Comparison of ENCODE assay signal across 2 worm cellular contexts in genomic region chrII:2735644-2736043, ce11.
TF ChIP-seq lines count a peak whose summit lies in the region.

No protein-coding gene starts in this region.

TF ChIP-seq in whole organism, L4 larva, 104 proteins besides CTCF, POLR2A, EP300 and RAD21 (continued from another document):
- TF ChIP-seq madf-5 (GFP tag; IDR thresholded peaks at IDR 0.05; lab: Robert Waterston, UW) (no peak), Y105C5A.15 (GFP tag; IDR thresholded peaks at IDR 0.05; lab: Robert Waterston, UW) (0 out of 2 replicates have a peak, but pooled peaks have one; percentile 61), ztf-11 (tag; optimal IDR thresholded peaks at IDR 0.05; lab: Kevin White, UChicago) (no peak), fos-1 (tag; optimal IDR thresholded peaks at IDR 0.05; lab: Kevin White, UChicago) (no peak), gei-8 (GFP tag; optimal IDR thresholded peaks at IDR 0.05; lab: Kevin White, UChicago) (no peak), F26F4.8 (GFP tag; conservative IDR thresholded peaks at IDR 0.05; lab: Robert Waterston, UW) (peak; percentile 64; the same call in 1 of the 2 replicates), daf-8 (GFP tag; IDR thresholded peaks at IDR 0.05; lab: Robert Waterston, UW) (no peak), mes-2 (tag; optimal IDR thresholded peaks at IDR 0.05; lab: Kevin White, UChicago; ENCODE audit: poor library complexity, severe bottlenecking) (peak; percentile 43), nhr-76 (tag; optimal IDR thresholded peaks at IDR 0.05; lab: Kevin White, UChicago) (no peak), nhr-237 (tag; optimal IDR thresholded peaks at IDR 0.05; lab: Kevin White, UChicago) (no peak), dmd-9 (GFP tag; IDR thresholded peaks at IDR 0.05; lab: Robert Waterston, UW) (peak; percentile 44; the same call in 1 of the 2 replicates), spr-3 (GFP tag; optimal IDR thresholded peaks at IDR 0.05; lab: Kevin White, UChicago) (no peak), R02D3.7 (tag; optimal IDR thresholded peaks at IDR 0.05; lab: Kevin White, UChicago) (no peak), lsy-2 (tag; optimal IDR thresholded peaks at IDR 0.05; lab: Kevin White, UChicago) (no peak), ceh-28 (tag; optimal IDR thresholded peaks at IDR 0.05; lab: Kevin White, UChicago) (no peak), aly-2 (tag; optimal IDR thresholded peaks at IDR 0.05; lab: Kevin White, UChicago) (no peak), aha-1 (tag; lab: Kevin White, UChicago) (peak; percentile 80), snpc-1.2 (GFP tag; IDR thresholded peaks at IDR 0.05; lab: Robert Waterston, UW) (peak; percentile 65), daf-16 (GFP tag; optimal IDR thresholded peaks at IDR 0.05; lab: Kevin White, UChicago) (no peak), daf-16 (tag; optimal IDR thresholded peaks at IDR 0.05; lab: Kevin White, UChicago) (peak; percentile 13), nhr-10 (tag; optimal IDR thresholded peaks at IDR 0.05; lab: Kevin White, UChicago) (no peak), Y5F2A.4 (GFP tag; optimal IDR thresholded peaks at IDR 0.05; lab: Kevin White, UChicago) (no peak), ceh-44 (GFP tag; IDR thresholded peaks at IDR 0.05; lab: Robert Waterston, UW) (no peak), vab-7 (GFP tag; IDR thresholded peaks at IDR 0.05; lab: Robert Waterston, UW) (peak; percentile 45; the same call in 1 of the 2 replicates), zip-11 (GFP tag; IDR thresholded peaks at IDR 0.05; lab: Robert Waterston, UW) (no peak), zip-2 (tag; optimal IDR thresholded peaks at IDR 0.05; lab: Kevin White, UChicago) (no peak), nhr-11 (tag; optimal IDR thresholded peaks at IDR 0.05; lab: Kevin White, UChicago) (no peak), pha-4 (GFP tag; IDR thresholded peaks at IDR 0.05; lab: Robert Waterston, UW) (no peak), pha-4 (tag; optimal IDR thresholded peaks at IDR 0.05; lab: Kevin White, UChicago) (no peak), ceh-82 (tag; optimal IDR thresholded peaks at IDR 0.05; lab: Kevin White, UChicago) (no peak), dmd-8 (GFP tag; IDR thresholded peaks at IDR 0.05; lab: Robert Waterston, UW) (0 out of 2 replicates have a peak, but pooled peaks have one; percentile 42), unc-39 (tag; optimal IDR thresholded peaks at IDR 0.05; lab: Kevin White, UChicago) (no peak), mep-1 (tag; optimal IDR thresholded peaks at IDR 0.05; lab: Kevin White, UChicago) (no peak), hif-1 (tag; optimal IDR thresholded peaks at IDR 0.05; lab: Kevin White, UChicago) (no peak), ztf-7 (tag; optimal IDR thresholded peaks at IDR 0.05; lab: Kevin White, UChicago) (no peak), sdz-12 (GFP tag; optimal IDR thresholded peaks at IDR 0.05; lab: Kevin White, UChicago) (no peak), Y48G9A.11 (GFP tag; IDR thresholded peaks at IDR 0.05; lab: Robert Waterston, UW) (peak; percentile 66), hmg-1.1 (GFP tag; IDR thresholded peaks at IDR 0.05; lab: Robert Waterston, UW) (no peak), php-3 (GFP tag; IDR thresholded peaks at IDR 0.05; lab: Robert Waterston, UW) (no peak), ZK337.2 (GFP tag; IDR thresholded peaks at IDR 0.05; lab: Robert Waterston, UW) (no peak), lin-38 (GFP tag; IDR thresholded peaks at IDR 0.05; lab: Robert Waterston, UW) (peak; percentile 63), D1046.2 (GFP tag; IDR thresholded peaks at IDR 0.05; lab: Robert Waterston, UW) (0 out of 2 replicates have a peak, but pooled peaks have one; percentile 19), hlh-30 (tag; optimal IDR thresholded peaks at IDR 0.05; lab: Kevin White, UChicago; ENCODE audit: insufficient read depth) (no peak), egl-43 (GFP tag; IDR thresholded peaks at IDR 0.05; lab: Robert Waterston, UW) (peak; percentile 82), ceh-32 (tag; optimal IDR thresholded peaks at IDR 0.05; lab: Kevin White, UChicago; ENCODE audit: poor library complexity) (no peak), set-16 (GFP tag; IDR thresholded peaks at IDR 0.05; lab: Robert Waterston, UW) (peak; percentile 79), F49E8.2 (tag; optimal IDR thresholded peaks at IDR 0.05; lab: Kevin White, UChicago; ENCODE audit: borderline replicate concordance) (no peak), ZK546.5 (tag; optimal IDR thresholded peaks at IDR 0.05; lab: Kevin White, UChicago) (no peak), mdl-1 (tag; optimal IDR thresholded peaks at IDR 0.05; lab: Kevin White, UChicago) (no peak), nhr-28 (tag; optimal IDR thresholded peaks at IDR 0.05; lab: Kevin White, UChicago) (no peak), nhr-77 (tag; optimal IDR thresholded peaks at IDR 0.05; lab: Kevin White, UChicago) (no peak), zag-1 (tag; optimal IDR thresholded peaks at IDR 0.05; lab: Kevin White, UChicago) (no peak), daf-12 (tag; optimal IDR thresholded peaks at IDR 0.05; lab: Kevin White, UChicago) (no peak), pqm-1 (tag; optimal IDR thresholded peaks at IDR 0.05; lab: Kevin White, UChicago) (no peak), tra-1 (GFP tag; IDR thresholded peaks at IDR 0.05; lab: Robert Waterston, UW) (0 out of 2 replicates have a peak, but pooled peaks have one; percentile 44), nhr-48 (tag; optimal IDR thresholded peaks at IDR 0.05; lab: Kevin White, UChicago) (no peak), Y75B8A.6 (GFP tag; IDR thresholded peaks at IDR 0.05; lab: Robert Waterston, UW) (no peak), rbr-2 (tag; optimal IDR thresholded peaks at IDR 0.05; lab: Kevin White, UChicago) (no peak), F37D6.2 (tag; optimal IDR thresholded peaks at IDR 0.05; lab: Kevin White, UChicago) (no peak), unc-62 (GFP tag; optimal IDR thresholded peaks at IDR 0.05 in 1 of 2; lab: Kevin White, UChicago) (no peak), unc-62 (tag; optimal IDR thresholded peaks at IDR 0.05; lab: Kevin White, UChicago) (no peak), ceh-62 (tag; optimal IDR thresholded peaks at IDR 0.05; lab: Kevin White, UChicago) (no peak), jun-1 (tag; optimal IDR thresholded peaks at IDR 0.05; lab: Kevin White, UChicago) (no peak), nhr-6 (tag; optimal IDR thresholded peaks at IDR 0.05; lab: Kevin White, UChicago) (no peak), lin-1 (GFP tag; IDR thresholded peaks at IDR 0.05; lab: Robert Waterston, UW) (no peak), snpc-4 (tag; optimal IDR thresholded peaks at IDR 0.05; lab: Kevin White, UChicago) (no peak), daf-19 (GFP tag; conservative IDR thresholded peaks at IDR 0.05; lab: Robert Waterston, UW) (no peak)

TF ChIP-seq in whole organism, young adult, 124 proteins besides CTCF, POLR2A, EP300 and RAD21 (continued from another document):
- TF ChIP-seq lin-35 (GFP tag; optimal IDR thresholded peaks at IDR 0.05; lab: Kevin White, UChicago) (no peak), lin-26 (GFP tag; IDR thresholded peaks at IDR 0.05; lab: Robert Waterston, UW) (peak; percentile 76), nhr-179 (tag; optimal IDR thresholded peaks at IDR 0.05; lab: Kevin White, UChicago) (no peak), ceh-100 (GFP tag; IDR thresholded peaks at IDR 0.05; lab: Robert Waterston, UW) (no peak), bed-1 (GFP tag; IDR thresholded peaks at IDR 0.05; lab: Robert Waterston, UW) (no peak), ztf-18 (tag; optimal IDR thresholded peaks at IDR 0.05; lab: Kevin White, UChicago) (peak; percentile 14), snpc-1.3 (tag; optimal IDR thresholded peaks at IDR 0.05; lab: Kevin White, UChicago; ENCODE audit: insufficient read depth) (no peak), lsy-27 (tag; optimal IDR thresholded peaks at IDR 0.05; lab: Kevin White, UChicago; ENCODE audit: borderline replicate concordance, insufficient read depth) (no peak), sdz-38 (tag; optimal IDR thresholded peaks at IDR 0.05; lab: Kevin White, UChicago) (no peak), lag-1 (GFP tag; IDR thresholded peaks at IDR 0.05; lab: Robert Waterston, UW) (no peak), F57A8.1 (GFP tag; optimal IDR thresholded peaks at IDR 0.05; lab: Kevin White, UChicago) (no peak), Y79H2A.3 (GFP tag; conservative IDR thresholded peaks at IDR 0.05; lab: Robert Waterston, UW) (no peak), K12H6.12 (tag; optimal IDR thresholded peaks at IDR 0.05; lab: Kevin White, UChicago) (no peak), pha-4 (tag; optimal IDR thresholded peaks at IDR 0.05; lab: Kevin White, UChicago) (no peak), hlh-12 (tag; optimal IDR thresholded peaks at IDR 0.05; lab: Kevin White, UChicago) (no peak), F23B12.7 (tag; optimal IDR thresholded peaks at IDR 0.05; lab: Kevin White, UChicago; ENCODE audit: insufficient read depth) (no peak), nfya-1 (tag; optimal IDR thresholded peaks at IDR 0.05; lab: Kevin White, UChicago; ENCODE audit: borderline replicate concordance, insufficient read depth) (no peak), K11D2.4 (GFP tag; IDR thresholded peaks at IDR 0.05; lab: Robert Waterston, UW) (no peak), attf-5 (GFP tag; optimal IDR thresholded peaks at IDR 0.05; lab: Kevin White, UChicago) (no peak), tbp1 (GFP tag; optimal IDR thresholded peaks at IDR 0.05; lab: Kevin White, UChicago) (peak; percentile 86), akir-1 (GFP tag; optimal IDR thresholded peaks at IDR 0.05; lab: Kevin White, UChicago) (no peak), Y95B8A.8 (GFP tag; IDR thresholded peaks at IDR 0.05; lab: Robert Waterston, UW) (no peak), hmg-20 (GFP tag; IDR thresholded peaks at IDR 0.05; lab: Robert Waterston, UW) (peak; percentile 46; the same call in 1 of the 2 replicates), ztf-26 (tag; optimal IDR thresholded peaks at IDR 0.05; lab: Kevin White, UChicago) (no peak), unc-62 (GFP tag; optimal IDR thresholded peaks at IDR 0.05; lab: Kevin White, UChicago) (no peak), F57C9.4 (tag; optimal IDR thresholded peaks at IDR 0.05; lab: Kevin White, UChicago) (no peak), chd-7 (tag; optimal IDR thresholded peaks at IDR 0.05; lab: Kevin White, UChicago) (no peak), lir-1 (GFP tag; conservative IDR thresholded peaks at IDR 0.05; lab: Robert Waterston, UW) (no peak), ztf-25 (GFP tag; IDR thresholded peaks at IDR 0.05; lab: Robert Waterston, UW) (peak; percentile 62; the same call in 1 of the 2 replicates), lsl-1 (GFP tag; optimal IDR thresholded peaks at IDR 0.05; lab: Kevin White, UChicago) (peak; percentile 5), cebp-1 (GFP tag; IDR thresholded peaks at IDR 0.05; lab: Robert Waterston, UW) (no peak), cebp-1 (tag; optimal IDR thresholded peaks at IDR 0.05; lab: Kevin White, UChicago) (no peak), xnd-1 (tag; optimal IDR thresholded peaks at IDR 0.05; lab: Kevin White, UChicago) (no peak), mcd-1 (GFP tag; IDR thresholded peaks at IDR 0.05; lab: Robert Waterston, UW) (peak; percentile 52; the same call in 1 of the 2 replicates), D2030.7 (GFP tag; IDR thresholded peaks at IDR 0.05; lab: Robert Waterston, UW) (peak; percentile 68), ets-4 (GFP tag; optimal IDR thresholded peaks at IDR 0.05; lab: Kevin White, UChicago) (no peak), snpc-3.4 (tag; optimal IDR thresholded peaks at IDR 0.05; lab: Kevin White, UChicago) (no peak), F10E7.11 (tag; optimal IDR thresholded peaks at IDR 0.05; lab: Kevin White, UChicago) (no peak), let-607 (tag; optimal IDR thresholded peaks at IDR 0.05; lab: Kevin White, UChicago) (no peak), Y56A3A.18 (GFP tag; IDR thresholded peaks at IDR 0.05; lab: Robert Waterston, UW) (peak; percentile 39; the same call in 1 of the 2 replicates), F52B5.7 (tag; optimal IDR thresholded peaks at IDR 0.05; lab: Kevin White, UChicago) (no peak), F22D6.2 (tag; optimal IDR thresholded peaks at IDR 0.05; lab: Kevin White, UChicago) (no peak), lin-54 (GFP tag; optimal IDR thresholded peaks at IDR 0.05; lab: Kevin White, UChicago) (peak; percentile 13), F39B2.1 (GFP tag; IDR thresholded peaks at IDR 0.05; lab: Robert Waterston, UW) (no peak), nhr-80 (tag; optimal IDR thresholded peaks at IDR 0.05; lab: Kevin White, UChicago) (no peak), B0019.2 (GFP tag; conservative IDR thresholded peaks at IDR 0.05; lab: Robert Waterston, UW) (no peak), Y67H2A.10 (GFP tag; conservative IDR thresholded peaks at IDR 0.05; lab: Robert Waterston, UW) (no peak), repo-1 (tag; optimal IDR thresholded peaks at IDR 0.05; lab: Kevin White, UChicago) (no peak), egrh-3 (GFP tag; IDR thresholded peaks at IDR 0.05; lab: Robert Waterston, UW) (peak; percentile 72)
